Worm (Caenorhabditis elegans): ENCODE measurements around the gene K02A6.3.

ce11 chrX:8200206-8200605 lies 31.5 kb downstream of the K02A6.3 start:
- no peak for TF ChIP-seq hlh-12 (tag; optimal IDR thresholded peaks at IDR 0.05)
- TF ChIP-seq nfya-1 (tag; optimal IDR thresholded peaks at IDR 0.05; ENCODE audit: borderline replicate concordance, insufficient read depth) = no peak
- TF ChIP-seq snpc-3.4 (tag; optimal IDR thresholded peaks at IDR 0.05) = no peak
- no peak for TF ChIP-seq F39B2.1 (GFP tag; IDR thresholded peaks at IDR 0.05)
- no peak for TF ChIP-seq rec-8 (tag; optimal IDR thresholded peaks at IDR 0.05)
- TF ChIP-seq efl-1 (GFP tag; optimal IDR thresholded peaks at IDR 0.05) = no peak
- no peak for TF ChIP-seq let-607 (tag; optimal IDR thresholded peaks at IDR 0.05)
- TF ChIP-seq snpc-4 (GFP tag; optimal IDR thresholded peaks at IDR 0.05) = no peak
- TF ChIP-seq snpc-4 (tag; optimal IDR thresholded peaks at IDR 0.05) = no peak
- TF ChIP-seq hlh-26 (GFP tag; conservative IDR thresholded peaks at IDR 0.05) = no peak
- TF ChIP-seq ztf-28 (GFP tag; IDR thresholded peaks at IDR 0.05) = no peak
- TF ChIP-seq athp-1 (tag; optimal IDR thresholded peaks at IDR 0.05) = no peak
- TF ChIP-seq unc-62 (GFP tag; optimal IDR thresholded peaks at IDR 0.05) = no peak
- no peak for TF ChIP-seq tbx-9 (tag; optimal IDR thresholded peaks at IDR 0.05; ENCODE audit: borderline replicate concordance)

All from whole organism, young adult.